Worm (Caenorhabditis elegans) whole organism, mixed stage, embryonic: Measurements from ENCODE around the gene F11A5.13.

ENCODE experiments used
- M03D4.4 ChIP-seq: sonication (generic microtip); optimal IDR thresholded peaks from 2 replicates; lab custom pipeline; 2017; ENCODE audit warnings: mild to moderate bottlenecking, missing genetic modification characterization, missing compliant biosample characterization
- bed-3 ChIP-seq: fragments of 200-800 bp; sonication (Bioruptor generic); optimal IDR thresholded peaks from 3 replicates; lab custom pipeline; 2018; ENCODE audit warnings: mild to moderate bottlenecking, missing genetic modification characterization, moderate library complexity, missing compliant biosample characterization
- blmp-1 ChIP-seq: fragments of 150-350 bp; optimal IDR thresholded peaks from 2 replicates; lab custom pipeline; 2014; ENCODE audit warnings: missing biosample characterization, missing genetic modification characterization
- ceh-39 ChIP-seq: fragments of 150-350 bp; optimal IDR thresholded peaks from 2 replicates; lab custom pipeline; 2014; ENCODE audit warnings: missing biosample characterization, missing genetic modification characterization
- ceh-43 ChIP-seq: fragments of 200-800 bp; sonication (Bioruptor generic); optimal IDR thresholded peaks from 2 replicates; lab custom pipeline; 2018; ENCODE audit warnings: mild to moderate bottlenecking, missing genetic modification characterization, moderate library complexity, missing compliant biosample characterization
- ces-1 ChIP-seq: fragments of 150-350 bp; optimal IDR thresholded peaks from 2 replicates; lab custom pipeline; 2014; ENCODE audit warnings: missing biosample characterization, missing genetic modification reagents, missing genetic modification characterization
- cnd-1 ChIP-seq: fragments of 200-800 bp; sonication (Bioruptor generic); optimal IDR thresholded peaks from 2 replicates; lab custom pipeline; 2018; ENCODE audit warnings: mild to moderate bottlenecking, missing genetic modification characterization, missing compliant biosample characterization
- drap-1 ChIP-seq: fragments of 200-800 bp; sonication (Bioruptor generic); optimal IDR thresholded peaks from 3 replicates; lab custom pipeline; 2018; ENCODE audit warnings: mild to moderate bottlenecking, missing genetic modification characterization, missing compliant biosample characterization
- elt-1 ChIP-seq: sonication (generic microtip); optimal IDR thresholded peaks from 2 replicates; lab custom pipeline; 2017; ENCODE audit warnings: missing genetic modification characterization, mild to moderate bottlenecking, missing compliant biosample characterization, antibody characterized with exemption, moderate library complexity, borderline replicate concordance; ENCODE audit not compliant: insufficient read depth
- elt-3 ChIP-seq: fragments of 150-350 bp; optimal IDR thresholded peaks from 2 replicates; lab custom pipeline; 2014; ENCODE audit warnings: missing biosample characterization, missing genetic modification characterization
- flh-1 ChIP-seq: fragments of 200-800 bp; sonication (Bioruptor generic); optimal IDR thresholded peaks from 2 replicates; lab custom pipeline; 2018; ENCODE audit warnings: mild to moderate bottlenecking, missing genetic modification characterization, moderate library complexity, missing compliant biosample characterization
- ham-2 ChIP-seq: fragments of 200-800 bp; sonication (Bioruptor generic); optimal IDR thresholded peaks from 2 replicates; lab custom pipeline; 2018; ENCODE audit warnings: mild to moderate bottlenecking, missing genetic modification characterization, missing compliant biosample characterization
- hlh-1 ChIP-seq: fragments of 150-350 bp; optimal IDR thresholded peaks from 2 replicates; lab custom pipeline; 2014; ENCODE audit warnings: missing biosample characterization, missing genetic modification reagents, missing genetic modification characterization
- lin-13 ChIP-seq: fragments of 150-350 bp; optimal IDR thresholded peaks from 2 replicates; lab custom pipeline; 2014; ENCODE audit warnings: missing biosample characterization, missing genetic modification characterization
- lin-32 ChIP-seq: fragments of 200-800 bp; sonication (Bioruptor generic); optimal IDR thresholded peaks from 2 replicates; lab custom pipeline; 2018; ENCODE audit warnings: mild to moderate bottlenecking, missing genetic modification characterization, missing compliant biosample characterization
- mep-1 ChIP-seq: fragments of 150-350 bp; optimal IDR thresholded peaks from 2 replicates; lab custom pipeline; 2017; ENCODE audit warnings: missing biosample characterization, missing genetic modification reagents, missing genetic modification characterization, inconsistent platforms
- mls-2 ChIP-seq: sonication (generic microtip); optimal IDR thresholded peaks from 2 replicates; lab custom pipeline; 2016; ENCODE audit warnings: mild to moderate bottlenecking, missing genetic modification characterization, moderate library complexity, missing compliant biosample characterization
- nhr-12 ChIP-seq: fragments of 150-350 bp; optimal IDR thresholded peaks from 2 replicates; lab custom pipeline; 2014; ENCODE audit warnings: missing biosample characterization, missing genetic modification characterization
- nhr-2 ChIP-seq: fragments of 150-350 bp; optimal IDR thresholded peaks from 2 replicates; lab custom pipeline; 2014; ENCODE audit warnings: missing biosample characterization, missing genetic modification characterization
- nhr-28 ChIP-seq: fragments of 150-350 bp; optimal IDR thresholded peaks from 2 replicates; lab custom pipeline; 2014; ENCODE audit warnings: missing biosample characterization, missing genetic modification characterization
- nhr-76 ChIP-seq: sonication (generic microtip); optimal IDR thresholded peaks from 2 replicates; lab custom pipeline; 2017; ENCODE audit warnings: missing biosample characterization, missing genetic modification characterization
- pha-4 ChIP-seq: fragments of 150-350 bp; optimal IDR thresholded peaks from 2 replicates; lab custom pipeline; 2018; ENCODE audit warnings: missing biosample characterization, missing genetic modification reagents, missing genetic modification characterization
- sem-2 ChIP-seq: fragments of 200-800 bp; sonication (Bioruptor generic); optimal IDR thresholded peaks from 2 replicates; lab custom pipeline; 2018; ENCODE audit warnings: mild to moderate bottlenecking, missing genetic modification characterization, missing compliant biosample characterization
- snpc-4 ChIP-seq: fragments of 150-350 bp; optimal IDR thresholded peaks from 2 replicates; lab custom pipeline; 2014; ENCODE audit warnings: missing biosample characterization, missing genetic modification characterization
- sptf-1 ChIP-seq: sonication (generic microtip); optimal IDR thresholded peaks from 2 replicates; lab custom pipeline; 2017; ENCODE audit warnings: mild to moderate bottlenecking, missing genetic modification characterization, moderate library complexity, missing compliant biosample characterization
- tbx-8 ChIP-seq: fragments of 200-800 bp; sonication (Bioruptor generic); optimal IDR thresholded peaks from 2 replicates; lab custom pipeline; 2018; ENCODE audit warnings: mild to moderate bottlenecking, missing genetic modification characterization, moderate library complexity, missing compliant biosample characterization
- unc-120 ChIP-seq: sonication (generic microtip); optimal IDR thresholded peaks from 2 replicates; lab custom pipeline; 2017; ENCODE audit warnings: missing genetic modification characterization, missing compliant biosample characterization; ENCODE audit not compliant: poor library complexity, severe bottlenecking
- unc-39 ChIP-seq: fragments of 150-350 bp; optimal IDR thresholded peaks from 2 replicates; lab custom pipeline; 2014; ENCODE audit warnings: missing biosample characterization, missing genetic modification characterization
- zip-8 ChIP-seq: fragments of 150-350 bp; optimal IDR thresholded peaks from 2 replicates; lab custom pipeline; 2014; ENCODE audit warnings: missing biosample characterization, missing genetic modification characterization
- ztf-11 ChIP-seq: fragments of 150-350 bp; optimal IDR thresholded peaks from 2 replicates; lab custom pipeline; 2014; ENCODE audit warnings: missing biosample characterization, missing genetic modification characterization

F11A5.13 gene

DNA sequence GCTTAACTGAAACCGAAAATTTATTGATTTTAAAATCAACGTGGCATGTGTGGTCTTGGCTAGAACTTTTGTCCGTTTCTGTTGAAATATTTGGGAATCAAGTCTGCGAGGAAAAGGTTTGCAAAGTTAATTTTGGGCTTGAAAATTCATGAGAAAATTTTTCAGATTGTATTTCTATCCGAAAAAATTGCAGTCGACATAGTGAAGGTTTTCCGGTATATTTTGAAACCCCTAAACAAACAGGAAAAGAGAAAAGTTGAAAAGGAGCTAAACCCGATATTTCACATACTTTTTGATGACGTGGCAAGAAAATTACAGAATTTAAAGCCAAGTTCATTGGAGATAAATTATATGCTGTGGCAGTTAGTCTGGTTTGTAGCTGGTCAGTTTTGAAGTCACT, 33.2 kb upstream of the F11A5.13 start, which contains the start of gene nhr-127:
Gene nhr-127 (plus strand): TSS at position 301 of the 400 bp plus-strand sequence.
- no peak for TF ChIP-seq nhr-2 (tag; lab: Kevin White, UChicago)
- TF ChIP-seq ceh-43 (GFP tag; lab: Kevin White, UChicago) = no peak
- TF ChIP-seq ceh-39 (tag; lab: Kevin White, UChicago) = no peak
- no peak for TF ChIP-seq nhr-76 (tag; lab: Kevin White, UChicago)
- TF ChIP-seq tbx-8 (GFP tag; lab: Kevin White, UChicago) = no peak
- TF ChIP-seq sptf-1 (tag; lab: Kevin White, UChicago) = no peak
- no peak for TF ChIP-seq elt-1 (tag; lab: Kevin White, UChicago)

DNA sequence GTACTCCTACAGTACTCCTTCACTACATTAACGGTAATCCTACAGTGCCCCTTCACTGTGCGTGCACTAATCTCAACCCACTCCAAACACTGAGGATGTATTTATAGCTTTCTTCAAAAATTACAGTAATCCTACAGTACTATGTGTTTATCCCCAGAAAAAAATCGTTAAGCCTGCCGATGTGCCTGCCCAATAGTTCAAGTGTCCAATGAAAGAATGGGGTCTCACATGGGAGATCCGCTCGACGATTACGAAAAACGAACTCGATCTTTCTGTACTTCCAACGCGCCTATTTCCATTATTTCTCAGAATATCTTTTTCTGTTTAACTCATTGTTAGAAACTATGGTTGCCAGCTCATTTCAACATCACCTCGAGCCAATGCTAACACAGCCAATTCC, 31.7 kb upstream of the F11A5.13 start, which contains the start of gene nhr-218:
Gene nhr-218 (plus strand): TSS at position 301 of the 400 bp plus-strand sequence.
- TF ChIP-seq hlh-1 (no peak), lin-32 (no peak), ztf-11 (tag; lab: Kevin White, UChicago) (no peak), zip-8 (tag; lab: Kevin White, UChicago) (no peak), sem-2 (GFP tag; lab: Kevin White, UChicago) (no peak), elt-3 (tag; lab: Kevin White, UChicago) (no peak), blmp-1 (tag; lab: Kevin White, UChicago) (no peak)

DNA sequence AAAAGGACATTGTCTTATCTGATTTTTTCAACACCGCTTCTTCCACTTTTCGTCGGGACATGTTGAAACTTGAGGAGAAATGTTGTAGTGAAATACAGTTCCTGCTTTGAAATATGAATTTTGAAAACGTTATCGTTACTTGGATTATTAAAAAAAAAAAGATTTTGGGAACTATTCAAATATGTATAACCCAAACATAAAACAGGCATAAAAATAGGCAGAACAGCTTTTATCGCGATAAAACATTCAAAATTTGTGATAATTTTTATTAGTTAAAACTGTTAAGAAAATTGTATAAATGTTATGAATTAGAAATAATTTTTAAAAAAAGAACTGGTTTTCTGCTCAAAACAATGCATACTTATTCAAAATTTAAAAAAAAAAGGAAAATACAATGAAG, 29.9 kb upstream of the F11A5.13 start, which contains the start of gene bgnt-1.3:
Gene bgnt-1.3 (minus strand): TSS at position 101 of the 400 bp plus-strand sequence.
- no peak for TF ChIP-seq bed-3 (GFP tag; lab: Kevin White, UChicago)
- no peak for TF ChIP-seq flh-1 (GFP tag; lab: Kevin White, UChicago)
- no peak for TF ChIP-seq unc-120 (tag; lab: Kevin White, UChicago)
- no peak for TF ChIP-seq mep-1
- TF ChIP-seq ceh-43 (GFP tag; lab: Kevin White, UChicago) = no peak
- TF ChIP-seq blmp-1 (tag; lab: Kevin White, UChicago) = no peak
- no peak for TF ChIP-seq nhr-12
- no peak for TF ChIP-seq elt-1 (tag; lab: Kevin White, UChicago)
- no peak for TF ChIP-seq drap-1 (GFP tag; lab: Kevin White, UChicago)
- TF ChIP-seq nhr-28 = no peak
- no peak for TF ChIP-seq ham-2 (GFP tag; lab: Kevin White, UChicago)
- no peak for TF ChIP-seq ces-1 (GFP tag; lab: Kevin White, UChicago)
- TF ChIP-seq unc-39 = no peak

DNA sequence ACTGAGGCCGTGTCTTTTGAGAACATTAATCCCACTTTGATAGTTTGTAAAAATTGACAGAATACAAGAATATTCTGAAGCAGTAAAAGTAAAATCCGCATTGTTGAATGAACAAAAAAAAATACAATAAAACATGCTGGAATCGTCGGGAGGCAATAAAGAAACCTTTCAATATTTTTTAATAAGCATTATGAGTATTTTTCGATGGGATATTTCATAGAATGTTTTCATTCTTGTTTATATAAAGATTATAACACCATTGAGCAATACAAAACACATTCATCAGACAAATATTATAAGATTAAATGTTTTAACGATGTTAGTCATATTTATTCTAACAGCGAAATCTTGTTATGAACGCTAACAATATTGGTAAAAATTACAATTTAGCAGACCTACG, 27.2 kb upstream of the F11A5.13 start, which contains the start of gene gcy-20:
Gene gcy-20 (minus strand): TSS at position 101 of the 400 bp plus-strand sequence.
- TF ChIP-seq unc-120 (tag; lab: Kevin White, UChicago) (no peak), lin-32 (no peak), cnd-1 (tag; lab: Kevin White, UChicago) (no peak)

DNA sequence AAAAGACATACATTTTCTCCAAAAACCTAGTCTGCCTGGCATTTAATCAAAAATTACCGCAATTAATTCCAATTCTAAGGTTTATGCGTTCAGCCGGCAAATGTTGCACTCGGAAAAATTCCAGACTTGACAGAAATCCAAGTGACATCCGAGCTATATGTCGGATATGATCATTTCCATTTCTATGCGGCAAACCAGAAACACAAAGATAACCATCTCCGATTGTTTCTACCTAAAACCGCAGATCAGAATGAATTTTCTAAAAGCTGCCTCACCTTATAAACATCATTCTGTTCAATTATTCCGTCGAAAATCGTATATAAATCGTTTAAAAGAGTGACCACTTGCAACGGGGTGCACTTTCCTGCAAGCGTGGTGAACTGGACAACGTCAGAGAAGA, 22.6 kb upstream of the F11A5.13 start:
- TF ChIP-seq elt-1 (tag; lab: Kevin White, UChicago) = peak; percentile 52
- TF ChIP-seq pha-4 (tag; lab: Kevin White, UChicago) = no peak

DNA sequence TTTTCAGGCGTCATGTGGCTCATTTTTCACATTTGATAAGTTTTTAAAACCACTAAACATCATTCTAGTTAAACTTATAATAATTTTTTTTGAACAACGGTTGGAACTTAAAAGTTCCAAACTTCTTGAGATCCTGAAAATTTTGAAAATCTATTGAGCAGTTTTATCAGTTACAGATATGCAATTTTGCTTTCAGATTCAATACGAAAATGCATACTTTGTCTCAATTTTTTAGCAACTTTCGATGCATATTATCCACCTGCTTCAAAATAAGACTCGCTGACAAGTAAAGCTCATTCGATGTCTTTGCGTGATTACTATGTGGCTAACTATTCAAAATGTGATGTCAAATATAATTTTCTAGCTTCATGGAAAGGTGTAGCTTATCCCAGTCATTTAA, 20.1 kb upstream of the F11A5.13 start, which contains the start of gene srh-95:
Gene srh-95 (plus strand): TSS at position 301 of the 400 bp plus-strand sequence.
- no peak for TF ChIP-seq sptf-1 (tag; lab: Kevin White, UChicago)
- no peak for TF ChIP-seq pha-4 (tag; lab: Kevin White, UChicago)
- no peak for TF ChIP-seq lin-13
- TF ChIP-seq nhr-12 = no peak
- TF ChIP-seq unc-39 = no peak
- no peak for TF ChIP-seq sem-2 (GFP tag; lab: Kevin White, UChicago)
- TF ChIP-seq ham-2 (GFP tag; lab: Kevin White, UChicago) = no peak
- TF ChIP-seq ceh-43 (GFP tag; lab: Kevin White, UChicago) = no peak
- no peak for TF ChIP-seq ztf-11 (tag; lab: Kevin White, UChicago)

DNA sequence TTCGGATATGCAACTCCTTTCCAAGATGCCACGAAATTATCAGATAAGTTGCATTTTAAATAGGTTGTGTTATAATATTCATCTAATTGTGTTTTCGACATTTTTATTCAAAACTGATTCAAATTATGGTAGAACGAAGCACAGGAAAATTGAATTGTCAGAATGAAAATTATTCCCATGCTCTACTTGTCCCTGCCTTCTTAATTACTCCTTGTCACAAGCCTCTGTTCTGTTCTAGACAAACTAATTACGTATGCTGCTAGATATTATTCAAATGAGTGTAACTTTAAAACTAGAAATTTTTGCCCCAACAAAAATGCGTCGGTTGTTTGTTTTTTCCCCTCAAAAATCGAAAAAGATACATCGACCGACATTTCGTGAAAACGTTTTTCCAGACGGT, 17.6 kb upstream of the F11A5.13 start, which contains the start of gene srh-104:
Gene srh-104 (minus strand): TSS at position 101 of the 400 bp plus-strand sequence.
- TF ChIP-seq lin-32 (no peak), snpc-4 (tag; lab: Kevin White, UChicago) (no peak), ham-2 (GFP tag; lab: Kevin White, UChicago) (no peak), nhr-12 (no peak), sem-2 (GFP tag; lab: Kevin White, UChicago) (no peak), sptf-1 (tag; lab: Kevin White, UChicago) (no peak), drap-1 (GFP tag; lab: Kevin White, UChicago) (no peak), zip-8 (tag; lab: Kevin White, UChicago) (no peak), lin-13 (no peak), M03D4.4 (no peak), mls-2 (tag; lab: Kevin White, UChicago) (no peak)
